Worm (Caenorhabditis elegans) whole organism, L1 larva: ENCODE results near the gene moc-5.

Experiments used
- ces-1 ChIP-seq: fragments of 150-350 bp; optimal IDR thresholded peaks from 2 replicates; lab custom pipeline; 2014; ENCODE audit warnings: missing biosample characterization, missing genetic modification reagents, missing genetic modification characterization
- efl-1 ChIP-seq, 4 experiments: fragments of 150-350 bp; optimal IDR thresholded peaks in 3 of 4; peaks in 1 of 4; 1 replicate in 1 of 4; 2 replicates in 3 of 4; lab custom pipeline; 2014; ENCODE audit warnings: missing biosample characterization in 2 of 4, missing genetic modification characterization in 2 of 4, missing genetic modification reagents in 2 of 4
- grh-1 ChIP-seq: fragments of 200-800 bp; sonication (Bioruptor generic); IDR thresholded peaks from 2 replicates; pipeline ENCODE4 v1.3.6; 2022; ENCODE audit warnings: missing genetic modification reagents, missing genetic modification characterization, missing compliant biosample characterization
- nhr-77 ChIP-seq: fragments of 150-350 bp; optimal IDR thresholded peaks from 2 replicates; lab custom pipeline; 2014; ENCODE audit warnings: missing biosample characterization, missing genetic modification characterization
- pag-3 ChIP-seq: sonication (generic microtip); optimal IDR thresholded peaks from 2 replicates; lab custom pipeline; 2017; ENCODE audit warnings: missing genetic modification characterization, mild to moderate bottlenecking, missing compliant biosample characterization, antibody characterized with exemption, borderline replicate concordance; ENCODE audit not compliant: insufficient read depth
- tbx-2 ChIP-seq: sonication (generic microtip); optimal IDR thresholded peaks from 2 replicates; lab custom pipeline; 2016; ENCODE audit warnings: missing genetic modification characterization, missing compliant biosample characterization
- unc-62 ChIP-seq: fragments of 150-350 bp; optimal IDR thresholded peaks from 2 replicates; lab custom pipeline; 2014; ENCODE audit warnings: missing biosample characterization, missing genetic modification reagents, missing genetic modification characterization
- unc-86 ChIP-seq: sonication (generic microtip); optimal IDR thresholded peaks from 2 replicates; lab custom pipeline; 2016; ENCODE audit warnings: missing genetic modification characterization, missing compliant biosample characterization
- zag-1 ChIP-seq: fragments of 150-350 bp; optimal IDR thresholded peaks from 2 replicates; lab custom pipeline; 2014; ENCODE audit warnings: missing biosample characterization, missing genetic modification characterization

DNA sequence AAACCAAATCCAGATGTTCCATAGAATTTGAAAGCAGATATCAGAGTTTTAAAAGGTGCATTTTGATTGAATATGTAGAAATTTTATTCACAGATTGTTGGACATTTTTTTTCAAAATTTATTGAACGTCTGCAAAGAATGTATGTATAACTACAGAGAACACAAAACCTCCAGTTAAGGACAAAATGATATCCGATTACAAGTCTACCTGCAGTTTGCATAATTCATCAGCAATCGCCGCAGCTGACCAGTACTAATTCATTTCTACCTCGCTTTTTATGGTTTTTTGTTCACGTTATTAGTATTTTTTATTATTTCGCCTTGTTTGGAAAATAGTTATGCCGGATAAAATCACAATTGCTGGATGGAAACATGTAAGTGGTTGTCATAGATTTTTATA, 23.3 kb upstream of the moc-5 start, which contains the start of gene del-8:
- no peak for TF ChIP-seq grh-1 (GFP tag; lab: Robert Waterston, UW)
- TF ChIP-seq efl-1 (optimal IDR thresholded peaks at IDR 0.05; lab: Kevin White, UChicago) = no peak
- TF ChIP-seq efl-1 (GFP tag; optimal IDR thresholded peaks at IDR 0.05 in 1 of 2; lab: Kevin White, UChicago) = no peak
- TF ChIP-seq ces-1 (GFP tag; lab: Kevin White, UChicago) = no peak
- TF ChIP-seq nhr-77 (tag; lab: Kevin White, UChicago) = no peak
- TF ChIP-seq tbx-2 (tag; lab: Kevin White, UChicago) = no peak
- TF ChIP-seq zag-1 (tag; lab: Kevin White, UChicago) = no peak
- no peak for TF ChIP-seq unc-62 (GFP tag; lab: Kevin White, UChicago)
- TF ChIP-seq pag-3 (tag; lab: Kevin White, UChicago) = no peak
- no peak for TF ChIP-seq unc-86 (tag; lab: Kevin White, UChicago)
